Worm (Caenorhabditis elegans) whole organism, mixed stage, embryonic: Measurements from ENCODE around the gene B0218.7.

Source experiments
- M03D4.4 ChIP-seq: sonication (generic microtip); optimal IDR thresholded peaks from 2 replicates; lab custom pipeline; 2017; ENCODE audit warnings: mild to moderate bottlenecking, missing genetic modification characterization, missing compliant biosample characterization
- bed-3 ChIP-seq: fragments of 200-800 bp; sonication (Bioruptor generic); optimal IDR thresholded peaks from 3 replicates; lab custom pipeline; 2018; ENCODE audit warnings: mild to moderate bottlenecking, missing genetic modification characterization, moderate library complexity, missing compliant biosample characterization
- blmp-1 ChIP-seq: fragments of 150-350 bp; optimal IDR thresholded peaks from 2 replicates; lab custom pipeline; 2014; ENCODE audit warnings: missing biosample characterization, missing genetic modification characterization
- ceh-39 ChIP-seq: fragments of 150-350 bp; optimal IDR thresholded peaks from 2 replicates; lab custom pipeline; 2014; ENCODE audit warnings: missing biosample characterization, missing genetic modification characterization
- ceh-43 ChIP-seq: fragments of 200-800 bp; sonication (Bioruptor generic); optimal IDR thresholded peaks from 2 replicates; lab custom pipeline; 2018; ENCODE audit warnings: mild to moderate bottlenecking, missing genetic modification characterization, moderate library complexity, missing compliant biosample characterization
- ceh-83 ChIP-seq: fragments of 200-800 bp; sonication (Bioruptor generic); optimal IDR thresholded peaks from 2 replicates; lab custom pipeline; 2018; ENCODE audit warnings: mild to moderate bottlenecking, missing genetic modification characterization, missing compliant biosample characterization
- ces-1 ChIP-seq: fragments of 150-350 bp; optimal IDR thresholded peaks from 2 replicates; lab custom pipeline; 2014; ENCODE audit warnings: missing biosample characterization, missing genetic modification reagents, missing genetic modification characterization
- cnd-1 ChIP-seq: fragments of 200-800 bp; sonication (Bioruptor generic); optimal IDR thresholded peaks from 2 replicates; lab custom pipeline; 2018; ENCODE audit warnings: mild to moderate bottlenecking, missing genetic modification characterization, missing compliant biosample characterization
- drap-1 ChIP-seq: fragments of 200-800 bp; sonication (Bioruptor generic); optimal IDR thresholded peaks from 3 replicates; lab custom pipeline; 2018; ENCODE audit warnings: mild to moderate bottlenecking, missing genetic modification characterization, missing compliant biosample characterization
- elt-3 ChIP-seq: fragments of 150-350 bp; optimal IDR thresholded peaks from 2 replicates; lab custom pipeline; 2014; ENCODE audit warnings: missing biosample characterization, missing genetic modification characterization
- flh-1 ChIP-seq: fragments of 200-800 bp; sonication (Bioruptor generic); optimal IDR thresholded peaks from 2 replicates; lab custom pipeline; 2018; ENCODE audit warnings: mild to moderate bottlenecking, missing genetic modification characterization, moderate library complexity, missing compliant biosample characterization
- ham-2 ChIP-seq: fragments of 200-800 bp; sonication (Bioruptor generic); optimal IDR thresholded peaks from 2 replicates; lab custom pipeline; 2018; ENCODE audit warnings: mild to moderate bottlenecking, missing genetic modification characterization, missing compliant biosample characterization
- lin-13 ChIP-seq: fragments of 150-350 bp; optimal IDR thresholded peaks from 2 replicates; lab custom pipeline; 2014; ENCODE audit warnings: missing biosample characterization, missing genetic modification characterization
- lin-32 ChIP-seq: fragments of 200-800 bp; sonication (Bioruptor generic); optimal IDR thresholded peaks from 2 replicates; lab custom pipeline; 2018; ENCODE audit warnings: mild to moderate bottlenecking, missing genetic modification characterization, missing compliant biosample characterization
- mab-5 ChIP-seq: fragments of 150-350 bp; optimal IDR thresholded peaks from 2 replicates; lab custom pipeline; 2014; ENCODE audit warnings: missing biosample characterization, missing genetic modification characterization
- mep-1 ChIP-seq: fragments of 150-350 bp; optimal IDR thresholded peaks from 2 replicates; lab custom pipeline; 2017; ENCODE audit warnings: missing biosample characterization, missing genetic modification reagents, missing genetic modification characterization, inconsistent platforms
- nhr-12 ChIP-seq: fragments of 150-350 bp; optimal IDR thresholded peaks from 2 replicates; lab custom pipeline; 2014; ENCODE audit warnings: missing biosample characterization, missing genetic modification characterization
- nhr-2 ChIP-seq: fragments of 150-350 bp; optimal IDR thresholded peaks from 2 replicates; lab custom pipeline; 2014; ENCODE audit warnings: missing biosample characterization, missing genetic modification characterization
- nhr-237 ChIP-seq: fragments of 150-350 bp; optimal IDR thresholded peaks from 2 replicates; lab custom pipeline; 2014; ENCODE audit warnings: missing biosample characterization, missing genetic modification characterization
- nhr-28 ChIP-seq: fragments of 150-350 bp; optimal IDR thresholded peaks from 2 replicates; lab custom pipeline; 2014; ENCODE audit warnings: missing biosample characterization, missing genetic modification characterization
- nhr-76 ChIP-seq: sonication (generic microtip); optimal IDR thresholded peaks from 2 replicates; lab custom pipeline; 2017; ENCODE audit warnings: missing biosample characterization, missing genetic modification characterization
- pha-4 ChIP-seq: fragments of 150-350 bp; optimal IDR thresholded peaks from 2 replicates; lab custom pipeline; 2018; ENCODE audit warnings: missing biosample characterization, missing genetic modification reagents, missing genetic modification characterization
- sem-2 ChIP-seq: fragments of 200-800 bp; sonication (Bioruptor generic); optimal IDR thresholded peaks from 2 replicates; lab custom pipeline; 2018; ENCODE audit warnings: mild to moderate bottlenecking, missing genetic modification characterization, missing compliant biosample characterization
- snpc-4 ChIP-seq: fragments of 150-350 bp; optimal IDR thresholded peaks from 2 replicates; lab custom pipeline; 2014; ENCODE audit warnings: missing biosample characterization, missing genetic modification characterization
- sptf-1 ChIP-seq: sonication (generic microtip); optimal IDR thresholded peaks from 2 replicates; lab custom pipeline; 2017; ENCODE audit warnings: mild to moderate bottlenecking, missing genetic modification characterization, moderate library complexity, missing compliant biosample characterization
- tbx-8 ChIP-seq: fragments of 200-800 bp; sonication (Bioruptor generic); optimal IDR thresholded peaks from 2 replicates; lab custom pipeline; 2018; ENCODE audit warnings: mild to moderate bottlenecking, missing genetic modification characterization, moderate library complexity, missing compliant biosample characterization
- unc-120 ChIP-seq: sonication (generic microtip); optimal IDR thresholded peaks from 2 replicates; lab custom pipeline; 2017; ENCODE audit warnings: missing genetic modification characterization, missing compliant biosample characterization; ENCODE audit not compliant: poor library complexity, severe bottlenecking
- unc-39 ChIP-seq: fragments of 150-350 bp; optimal IDR thresholded peaks from 2 replicates; lab custom pipeline; 2014; ENCODE audit warnings: missing biosample characterization, missing genetic modification characterization
- unc-62 ChIP-seq: fragments of 150-350 bp; optimal IDR thresholded peaks from 2 replicates; lab custom pipeline; 2014; ENCODE audit warnings: missing biosample characterization, missing genetic modification reagents, missing genetic modification characterization
- zip-8 ChIP-seq: fragments of 150-350 bp; optimal IDR thresholded peaks from 2 replicates; lab custom pipeline; 2014; ENCODE audit warnings: missing biosample characterization, missing genetic modification characterization
- ztf-11 ChIP-seq: fragments of 150-350 bp; optimal IDR thresholded peaks from 2 replicates; lab custom pipeline; 2014; ENCODE audit warnings: missing biosample characterization, missing genetic modification characterization

B0218.7 gene

DNA sequence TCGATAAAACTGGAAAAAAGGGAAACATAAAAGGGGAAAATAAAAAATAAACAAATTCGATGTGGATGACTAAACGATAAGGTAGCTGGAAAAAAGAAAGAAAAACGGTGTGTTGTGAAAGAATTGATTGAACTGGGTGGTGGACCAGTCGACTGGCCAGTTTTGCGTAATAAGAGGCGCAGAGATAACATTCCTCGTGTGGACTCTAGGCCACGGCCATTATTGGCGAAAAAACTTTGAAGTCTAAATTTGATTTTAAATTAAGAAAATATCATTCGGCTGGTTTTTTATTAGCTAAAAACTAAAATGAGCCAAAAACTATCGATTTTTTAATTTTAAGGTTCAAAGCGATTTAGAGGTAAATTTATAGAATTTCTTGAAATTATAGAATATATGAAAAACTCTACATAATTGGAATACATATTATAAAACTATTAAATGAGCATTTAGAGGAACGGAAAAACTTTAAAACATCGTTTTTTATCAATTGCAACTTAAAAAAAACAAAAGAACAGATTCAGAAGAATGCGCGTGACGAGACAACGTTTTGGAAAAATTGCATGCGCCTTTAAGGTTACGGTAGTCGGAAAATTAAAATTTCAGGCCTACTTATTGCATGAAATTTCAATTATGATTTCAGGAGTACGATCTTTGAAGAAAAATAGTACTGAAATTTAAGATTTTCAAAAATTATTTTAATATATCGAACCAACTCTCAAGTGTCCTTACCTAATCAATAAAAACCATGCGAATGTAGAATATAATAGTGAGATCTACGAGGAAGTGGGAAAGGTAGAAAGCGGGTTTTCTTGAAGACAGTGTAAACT, 39.6 kb upstream of the B0218.7 start, which contains the start of gene hgrs-1:
Gene hgrs-1 (minus strand): TSS at position 777 of the 827 bp plus-strand sequence.
- TF ChIP-seq mep-1 (peak; percentile 3), ceh-43 (GFP tag; lab: Kevin White, UChicago) (no peak)

DNA sequence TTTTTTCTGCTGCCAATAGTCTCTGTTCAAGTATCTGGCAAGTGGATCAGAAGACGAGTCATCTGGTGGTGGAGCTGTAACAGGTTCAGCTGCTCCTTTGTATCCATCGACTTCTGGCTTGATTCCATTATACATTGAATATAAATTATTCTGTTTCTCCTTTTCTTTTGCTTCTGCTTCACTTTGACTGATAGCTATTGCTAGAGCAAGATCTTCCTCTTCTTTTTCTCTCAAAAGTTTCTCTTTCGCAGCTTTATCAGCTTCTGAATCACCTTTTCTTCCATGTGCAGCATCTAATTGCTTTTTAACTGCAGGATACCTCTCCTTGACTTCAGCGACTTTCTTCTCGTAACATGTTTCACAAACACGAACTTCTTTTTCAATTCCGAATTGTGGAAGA, 37.7 kb upstream of the B0218.7 start:
- TF ChIP-seq ham-2 = no peak
- TF ChIP-seq nhr-2 = no peak
- TF ChIP-seq ceh-43 (GFP tag; lab: Kevin White, UChicago) = no peak
- TF ChIP-seq unc-62 (GFP tag; lab: Kevin White, UChicago) = no peak
- no peak for TF ChIP-seq blmp-1 (tag; lab: Kevin White, UChicago)
- no peak for TF ChIP-seq tbx-8
- no peak for TF ChIP-seq unc-39 (tag; lab: Kevin White, UChicago)
- no peak for TF ChIP-seq mab-5
- TF ChIP-seq nhr-237 (tag; lab: Kevin White, UChicago) = no peak
- no peak for TF ChIP-seq unc-120 (tag; lab: Kevin White, UChicago)
- TF ChIP-seq elt-3 = no peak
- TF ChIP-seq nhr-76 (tag; lab: Kevin White, UChicago) = no peak
- TF ChIP-seq nhr-12 (tag; lab: Kevin White, UChicago) = no peak
- TF ChIP-seq flh-1 (GFP tag; lab: Kevin White, UChicago) = no peak
- no peak for TF ChIP-seq lin-13

DNA sequence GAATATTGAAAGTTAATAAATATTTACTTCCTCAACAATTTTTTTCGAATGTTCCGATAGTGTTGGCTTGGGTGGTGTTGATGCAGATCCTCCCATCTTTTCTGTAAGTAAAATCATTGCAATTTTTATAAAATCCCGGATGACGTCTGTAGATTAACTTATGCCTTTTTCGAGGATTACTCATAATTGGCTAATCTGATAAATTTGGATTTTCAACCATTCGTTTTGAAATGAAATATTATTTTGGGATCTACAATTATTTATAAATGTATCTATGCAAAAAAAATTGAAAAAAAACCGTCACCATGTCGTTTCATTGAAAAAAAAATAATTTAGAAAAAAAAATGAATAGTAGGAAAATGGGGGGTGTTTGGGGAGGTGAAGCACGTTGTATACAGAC, 35.3 kb upstream of the B0218.7 start, which contains the start of gene glrx-22:
Gene glrx-22 (minus strand): TSS at position 101 of the 400 bp plus-strand sequence.
- no peak for TF ChIP-seq nhr-28 (tag; lab: Kevin White, UChicago)
- no peak for TF ChIP-seq lin-13
- no peak for TF ChIP-seq drap-1 (GFP tag; lab: Kevin White, UChicago)
- no peak for TF ChIP-seq nhr-2
- no peak for TF ChIP-seq sem-2 (GFP tag; lab: Kevin White, UChicago)
- TF ChIP-seq ceh-83 = no peak
- TF ChIP-seq tbx-8 = no peak
- TF ChIP-seq M03D4.4 (tag; lab: Kevin White, UChicago) = no peak
- TF ChIP-seq ceh-43 (GFP tag; lab: Kevin White, UChicago) = no peak
- TF ChIP-seq pha-4 (tag; lab: Kevin White, UChicago) = no peak
- TF ChIP-seq bed-3 (GFP tag; lab: Kevin White, UChicago) = no peak
- TF ChIP-seq nhr-12 (tag; lab: Kevin White, UChicago) = no peak
- TF ChIP-seq unc-39 (tag; lab: Kevin White, UChicago) = no peak
- TF ChIP-seq ham-2 = no peak
- no peak for TF ChIP-seq zip-8 (tag; lab: Kevin White, UChicago)
- TF ChIP-seq elt-3 = no peak
- TF ChIP-seq flh-1 (GFP tag; lab: Kevin White, UChicago) = no peak
- TF ChIP-seq cnd-1 (tag; lab: Kevin White, UChicago) = no peak

DNA sequence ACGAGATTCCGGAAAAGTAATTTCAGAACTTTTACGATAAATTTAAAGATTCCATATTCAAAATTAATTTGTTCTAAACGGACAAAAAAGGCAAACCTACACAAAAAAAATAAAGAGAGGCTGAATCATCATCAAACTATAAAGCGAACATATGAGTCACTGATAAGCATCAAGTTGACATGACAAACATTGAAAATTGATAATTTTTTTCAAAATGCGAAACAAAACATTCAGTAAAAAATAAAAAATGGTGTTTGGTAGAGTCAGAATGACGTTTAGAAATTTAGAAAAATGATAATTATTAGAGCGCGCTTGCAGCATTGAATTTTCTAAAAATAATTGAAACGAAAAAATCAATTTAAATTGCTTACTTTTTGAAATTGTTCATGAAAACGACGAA, 34.0 kb upstream of the B0218.7 start:
- no peak for TF ChIP-seq nhr-12 (tag; lab: Kevin White, UChicago)
- no peak for TF ChIP-seq nhr-2
- TF ChIP-seq unc-120 (tag; lab: Kevin White, UChicago) = no peak
- no peak for TF ChIP-seq ztf-11 (tag; lab: Kevin White, UChicago)
- TF ChIP-seq ces-1 = no peak
- TF ChIP-seq ceh-39 (tag; lab: Kevin White, UChicago) = no peak
- TF ChIP-seq sem-2 (GFP tag; lab: Kevin White, UChicago) = no peak
- no peak for TF ChIP-seq snpc-4
- no peak for TF ChIP-seq unc-62 (GFP tag; lab: Kevin White, UChicago)
- TF ChIP-seq lin-13 = no peak
- no peak for TF ChIP-seq mep-1
- no peak for TF ChIP-seq nhr-76 (tag; lab: Kevin White, UChicago)
- no peak for TF ChIP-seq sptf-1 (tag; lab: Kevin White, UChicago)
- no peak for TF ChIP-seq zip-8 (tag; lab: Kevin White, UChicago)
- no peak for TF ChIP-seq lin-32
- TF ChIP-seq flh-1 (GFP tag; lab: Kevin White, UChicago) = no peak

DNA sequence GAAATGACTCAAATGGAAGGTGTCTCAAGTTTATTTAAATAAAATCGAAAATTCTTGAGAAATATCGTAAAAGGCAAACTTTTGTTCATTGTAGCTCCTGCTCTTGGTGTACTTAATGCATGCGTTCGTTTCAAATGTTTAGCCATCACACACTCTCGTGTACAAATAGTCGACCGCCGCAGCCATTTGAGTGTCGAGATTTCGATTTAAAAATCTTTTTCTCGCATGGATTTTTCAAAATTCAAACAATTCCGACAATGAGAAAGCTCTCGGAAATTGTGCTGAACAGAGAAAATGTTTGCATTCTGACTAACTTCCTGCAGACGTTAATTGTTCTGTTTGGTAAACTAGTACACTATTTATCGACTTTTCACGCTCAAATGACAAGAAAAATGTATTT, 33.4 kb upstream of the B0218.7 start:
- TF ChIP-seq nhr-2 = no peak
- TF ChIP-seq ham-2 = no peak
- no peak for TF ChIP-seq sem-2 (GFP tag; lab: Kevin White, UChicago)
